Worm (Caenorhabditis elegans) whole organism, L4 larva: ENCODE measurements around the gene C45G9.2.

Experiments used
- ZK337.2 ChIP-seq: fragments of 200-800 bp; sonication (Bioruptor generic); IDR thresholded peaks from 2 replicates; pipeline ENCODE4 v1.3.6; 2022; ENCODE audit warnings: missing genetic modification reagents, missing genetic modification characterization, missing compliant biosample characterization
- ctbp-1 ChIP-seq: fragments of 200-800 bp; sonication (Bioruptor generic); IDR thresholded peaks from 2 replicates; pipeline ENCODE4 v1.3.6; 2022; ENCODE audit warnings: missing genetic modification reagents, missing genetic modification characterization, missing compliant biosample characterization
- dmd-6 ChIP-seq: fragments of 200-800 bp; sonication (Bioruptor generic); IDR thresholded peaks from 2 replicates; pipeline ENCODE4 v1.3.6; 2022; ENCODE audit warnings: missing genetic modification reagents, missing genetic modification characterization, missing compliant biosample characterization
- egl-27 ChIP-seq: sonication (generic microtip); optimal IDR thresholded peaks from 3 replicates; lab custom pipeline; 2017; ENCODE audit warnings: missing biosample characterization, missing genetic modification reagents, missing genetic modification characterization
- gei-8 ChIP-seq: fragments of 200-800 bp; sonication (Bioruptor generic); optimal IDR thresholded peaks from 2 replicates; lab custom pipeline; 2018; ENCODE audit warnings: mild to moderate bottlenecking, missing genetic modification characterization, missing compliant biosample characterization
- lin-1 ChIP-seq: fragments of 200-800 bp; sonication (Bioruptor generic); IDR thresholded peaks from 2 replicates; pipeline ENCODE4 v1.3.6; 2022; ENCODE audit warnings: missing genetic modification reagents, missing genetic modification characterization, missing compliant biosample characterization
- mep-1 ChIP-seq: fragments of 150-350 bp; sonication (generic microtip); optimal IDR thresholded peaks from 3 replicates; lab custom pipeline; 2014; ENCODE audit warnings: missing biosample characterization, missing genetic modification characterization
- skn-1 ChIP-seq: fragments of 150-350 bp; optimal IDR thresholded peaks from 2 replicates; lab custom pipeline; 2014; ENCODE audit warnings: missing biosample characterization, missing genetic modification characterization
- tra-1 ChIP-seq: fragments of 200-800 bp; sonication (Bioruptor generic); IDR thresholded peaks from 2 replicates; pipeline ENCODE4 v1.3.6; 2022; ENCODE audit warnings: missing genetic modification reagents, missing genetic modification characterization, missing compliant biosample characterization
- unc-130 ChIP-seq: sonication (generic microtip); optimal IDR thresholded peaks from 2 replicates; lab custom pipeline; 2016; ENCODE audit warnings: missing genetic modification reagents, missing genetic modification characterization, missing compliant biosample characterization

The C45G9.2 gene

DNA sequence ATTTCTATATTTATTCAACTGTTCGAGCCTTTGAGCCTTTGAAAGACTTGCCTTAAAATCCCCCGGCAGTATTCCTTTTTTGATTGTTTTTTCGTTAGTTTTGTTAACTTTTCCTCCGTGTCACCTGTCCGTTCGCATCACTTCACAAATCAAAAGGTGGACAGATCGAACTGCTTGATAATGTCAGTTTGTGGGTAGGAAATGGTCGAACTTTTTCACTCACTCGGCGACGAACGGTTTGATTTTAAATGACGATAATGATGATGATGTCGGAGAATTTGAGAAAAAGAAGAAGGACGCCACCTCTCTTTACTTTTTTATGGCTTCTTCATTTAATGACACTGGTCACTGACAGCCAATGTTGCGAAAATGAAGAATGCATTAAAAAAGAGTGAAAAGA is 50.2 kb downstream of the C45G9.2 start:
- TF ChIP-seq dmd-6 (GFP tag; lab: Robert Waterston, UW) (no peak), egl-27 (no peak), skn-1 (tag; lab: Kevin White, UChicago) (no peak), lin-1 (no peak), tra-1 (GFP tag; lab: Robert Waterston, UW) (no peak), unc-130 (GFP tag; lab: Kevin White, UChicago) (no peak), ZK337.2 (GFP tag; lab: Robert Waterston, UW) (no peak), gei-8 (GFP tag; lab: Kevin White, UChicago) (no peak), ctbp-1 (GFP tag; lab: Robert Waterston, UW) (no peak), mep-1 (tag; lab: Kevin White, UChicago) (no peak)
- TF ChIP-seq, all 104 proteins: peak for 0
